Fruit fly (Drosophila melanogaster) whole organism, embryonic: ENCODE measurements around the gene CG2059.
A peak's percentile ranks its signal among the peaks of the same experiment; 100 is the strongest.

Experiments
- CG12155 ChIP-seq: fragments of 200-800 bp; sonication (Bioruptor generic); optimal IDR thresholded peaks from 3 replicates; lab custom pipeline; 2016; ENCODE audit warnings: missing biosample characterization, missing genetic modification characterization
- CG12659 ChIP-seq: fragments of 200-800 bp; sonication (Bioruptor generic); optimal IDR thresholded peaks from 3 replicates; lab custom pipeline; 2017; ENCODE audit warnings: mild to moderate bottlenecking, missing biosample characterization, missing genetic modification reagents, missing genetic modification characterization
- CG1529 ChIP-seq: fragments of 200-800 bp; sonication (Bioruptor generic); optimal IDR thresholded peaks from 3 replicates; lab custom pipeline; 2018; ENCODE audit warnings: missing biosample characterization, missing genetic modification characterization
- CG1602 ChIP-seq: fragments of 200-800 bp; sonication (Bioruptor generic); optimal IDR thresholded peaks from 3 replicates; lab custom pipeline; 2016; ENCODE audit warnings: missing biosample characterization, missing genetic modification characterization
- CG18011 ChIP-seq: fragments of 200-800 bp; sonication (Bioruptor generic); optimal IDR thresholded peaks from 2 replicates; lab custom pipeline; 2017; ENCODE audit warnings: missing biosample characterization, missing genetic modification characterization, mild to moderate bottlenecking, moderate library complexity, missing genotype
- CG18262 ChIP-seq: fragments of 200-800 bp; optimal IDR thresholded peaks from 3 replicates; lab custom pipeline; 2019; ENCODE audit warnings: missing biosample characterization, mild to moderate bottlenecking, missing genetic modification characterization, moderate library complexity
- CG31224 ChIP-seq: fragments of 200-800 bp; sonication (Bioruptor generic); IDR thresholded peaks from 2 replicates; pipeline ENCODE4 v1.3.6; 2022; ENCODE audit warnings: missing biosample characterization, missing genetic modification characterization
- CG32772 ChIP-seq: fragments of 200-800 bp; sonication (Bioruptor generic); IDR thresholded peaks from 2 replicates; pipeline ENCODE4 v1.3.6; 2022; ENCODE audit warnings: missing biosample characterization, missing genetic modification characterization
- CG33213 ChIP-seq: fragments of 200-800 bp; sonication (Bioruptor generic); optimal IDR thresholded peaks from 3 replicates; lab custom pipeline; 2016; ENCODE audit warnings: missing biosample characterization, missing genetic modification characterization
- CG4282 ChIP-seq: fragments of 200-800 bp; sonication (Bioruptor generic); optimal IDR thresholded peaks from 2 replicates; lab custom pipeline; 2016; ENCODE audit warnings: missing biosample characterization, missing genetic modification characterization
- CG4328 ChIP-seq: fragments of 200-800 bp; sonication (Bioruptor generic); optimal IDR thresholded peaks from 3 replicates; lab custom pipeline; 2017; ENCODE audit warnings: missing biosample characterization, missing genetic modification reagents, missing genetic modification characterization
- CG7786 ChIP-seq: fragments of 200-800 bp; sonication (Bioruptor generic); optimal IDR thresholded peaks from 2 replicates; lab custom pipeline; 2016; ENCODE audit warnings: missing biosample characterization, missing genetic modification characterization
- CG8089 ChIP-seq: fragments of 200-800 bp; sonication (Bioruptor generic); optimal IDR thresholded peaks from 3 replicates; lab custom pipeline; 2016; ENCODE audit warnings: missing biosample characterization, missing genetic modification characterization
- CG8388 ChIP-seq: fragments of 200-800 bp; sonication (Bioruptor generic); optimal IDR thresholded peaks from 2 replicates; lab custom pipeline; 2019; ENCODE audit warnings: missing biosample characterization, mild to moderate bottlenecking, missing genetic modification characterization, moderate library complexity
- CG9215 ChIP-seq: fragments of 200-800 bp; sonication (Bioruptor generic); IDR thresholded peaks from 2 replicates; pipeline ENCODE4 v1.3.6; 2022; ENCODE audit warnings: missing biosample characterization, missing genetic modification characterization
- CG9817 ChIP-seq: fragments of 200-800 bp; sonication (Bioruptor generic); optimal IDR thresholded peaks from 2 replicates; lab custom pipeline; 2018; ENCODE audit warnings: missing biosample characterization, mild to moderate bottlenecking, missing genetic modification characterization, moderate library complexity
- CoRest ChIP-seq: fragments of 200-800 bp; sonication (Bioruptor generic); optimal IDR thresholded peaks from 3 replicates; lab custom pipeline; 2018; ENCODE audit warnings: missing biosample characterization, mild to moderate bottlenecking, missing genetic modification characterization, moderate library complexity
- CrebB ChIP-seq: fragments of 200-800 bp; sonication (Bioruptor generic); optimal IDR thresholded peaks from 3 replicates; lab custom pipeline; 2018; ENCODE audit warnings: missing biosample characterization, mild to moderate bottlenecking, missing genetic modification characterization
- Dfd ChIP-seq, 2 experiments: fragments of >200 bp; optimal IDR thresholded peaks; 2 replicates each; lab custom pipeline; 2017; ENCODE audit warnings: missing biosample characterization in 2 of 2, missing genetic modification characterization in 2 of 2
- Dll ChIP-seq: fragments of 200-800 bp; sonication (Bioruptor generic); IDR thresholded peaks from 4 replicates; pipeline ENCODE4 v1.3.6; 2022; ENCODE audit warnings: missing biosample characterization, missing genetic modification characterization; ENCODE audit not compliant: partially characterized antibody
- HLH4C ChIP-seq: fragments of 200-800 bp; sonication (Bioruptor generic); IDR thresholded peaks from 3 replicates; pipeline ENCODE4 v1.3.6; 2022; ENCODE audit warnings: missing biosample characterization, missing genetic modification characterization; ENCODE audit not compliant: partially characterized antibody
- Hr51 ChIP-seq, 2 experiments: fragments of 200-800 bp; sonication (Bioruptor generic); optimal IDR thresholded peaks; 2 replicates in 1 of 2; 3 replicates in 1 of 2; lab custom pipeline; 2016 to 2018; ENCODE audit warnings: missing biosample characterization in 2 of 2, missing genetic modification characterization in 2 of 2, mild to moderate bottlenecking in 1 of 2, moderate library complexity in 1 of 2
- MESR4 ChIP-seq: fragments of 200-800 bp; sonication (Bioruptor generic); optimal IDR thresholded peaks from 2 replicates; lab custom pipeline; 2018; ENCODE audit warnings: missing biosample characterization, mild to moderate bottlenecking, missing genetic modification characterization, moderate library complexity
- Max ChIP-seq: fragments of 200-800 bp; sonication (Bioruptor generic); optimal IDR thresholded peaks from 2 replicates; lab custom pipeline; 2016; ENCODE audit warnings: missing biosample characterization, mild to moderate bottlenecking, missing genetic modification characterization
- NFAT ChIP-seq: fragments of 200-800 bp; sonication (Bioruptor generic); IDR thresholded peaks from 2 replicates; pipeline ENCODE4 v1.3.6; 2022; ENCODE audit warnings: missing biosample characterization, missing genetic modification characterization
- Sox100B ChIP-seq: fragments of 200-800 bp; sonication (Bioruptor generic); optimal IDR thresholded peaks from 3 replicates; lab custom pipeline; 2018; ENCODE audit warnings: missing biosample characterization, mild to moderate bottlenecking, missing genetic modification characterization
- Taf1 ChIP-seq: fragments of 200-800 bp; sonication (Bioruptor generic); IDR thresholded peaks from 2 replicates; pipeline ENCODE4 v1.3.6; 2022; ENCODE audit warnings: missing biosample characterization, missing genetic modification characterization
- az2 ChIP-seq: fragments of 200-800 bp; sonication (Bioruptor generic); optimal IDR thresholded peaks from 3 replicates; lab custom pipeline; 2016; ENCODE audit warnings: missing biosample characterization, missing genetic modification characterization
- bbx ChIP-seq: fragments of 200-800 bp; sonication (Bioruptor generic); IDR thresholded peaks from 2 replicates; pipeline ENCODE4 v1.3.6; 2022; ENCODE audit warnings: missing biosample characterization, missing genetic modification characterization; ENCODE audit not compliant: partially characterized antibody
- bowl ChIP-seq: fragments of 200-800 bp; sonication (Bioruptor generic); IDR thresholded peaks from 2 replicates; pipeline ENCODE4 v1.3.6; 2022; ENCODE audit warnings: missing biosample characterization, missing genetic modification characterization
- cato ChIP-seq: fragments of 200-800 bp; sonication (Bioruptor generic); optimal IDR thresholded peaks from 2 replicates; lab custom pipeline; 2016; ENCODE audit warnings: missing biosample characterization, missing genetic modification characterization, borderline replicate concordance
- cg ChIP-seq: fragments of 200-800 bp; sonication (Bioruptor generic); optimal IDR thresholded peaks from 3 replicates; lab custom pipeline; 2019; ENCODE audit warnings: missing biosample characterization, mild to moderate bottlenecking, missing genetic modification characterization, moderate library complexity
- chinmo ChIP-seq: fragments of 200-800 bp; sonication (Bioruptor generic); IDR thresholded peaks from 4 replicates; pipeline ENCODE4 v1.3.6; 2022; ENCODE audit warnings: missing biosample characterization, missing genetic modification characterization; ENCODE audit not compliant: partially characterized antibody
- dati ChIP-seq: fragments of 200-800 bp; sonication (Bioruptor generic); IDR thresholded peaks from 2 replicates; pipeline ENCODE4 v1.3.6; 2022; ENCODE audit warnings: missing biosample characterization, missing genetic modification characterization
- ems ChIP-seq: fragments of 200-800 bp; sonication (Bioruptor generic); optimal IDR thresholded peaks from 3 replicates; lab custom pipeline; 2016; ENCODE audit warnings: missing biosample characterization, missing genetic modification characterization
- fd96Cb ChIP-seq: fragments of 200-800 bp; sonication (Bioruptor generic); optimal IDR thresholded peaks from 2 replicates; lab custom pipeline; 2018; ENCODE audit warnings: missing biosample characterization, mild to moderate bottlenecking, missing genetic modification characterization, moderate library complexity
- gfzf ChIP-seq: fragments of 200-800 bp; sonication (Bioruptor generic); optimal IDR thresholded peaks from 2 replicates; lab custom pipeline; 2016; ENCODE audit warnings: missing biosample characterization, mild to moderate bottlenecking, missing genetic modification characterization, moderate library complexity
- hb ChIP-seq: fragments of 200-800 bp; sonication (Bioruptor generic); IDR thresholded peaks from 3 replicates; pipeline ENCODE4 v1.3.6; 2022; ENCODE audit warnings: missing biosample characterization, missing genetic modification characterization; ENCODE audit not compliant: partially characterized antibody
- lab ChIP-seq: fragments of 200-800 bp; sonication (Bioruptor generic); optimal IDR thresholded peaks from 3 replicates; lab custom pipeline; 2017; ENCODE audit warnings: missing biosample characterization, missing genetic modification characterization, mild to moderate bottlenecking, moderate library complexity, missing genetic modification reagents
- odd ChIP-seq: fragments of 200-800 bp; sonication (Bioruptor generic); optimal IDR thresholded peaks from 2 replicates; lab custom pipeline; 2017; ENCODE audit warnings: missing biosample characterization, mild to moderate bottlenecking, missing genetic modification characterization
- org-1 ChIP-seq: fragments of 200-800 bp; sonication (Bioruptor generic); optimal IDR thresholded peaks from 2 replicates; lab custom pipeline; 2017; ENCODE audit warnings: missing biosample characterization, missing genetic modification characterization
- p53 ChIP-seq: fragments of 200-800 bp; sonication (Bioruptor generic); optimal IDR thresholded peaks from 2 replicates; lab custom pipeline; 2016; ENCODE audit warnings: missing biosample characterization, missing genetic modification characterization
- pfk ChIP-seq: fragments of 200-800 bp; sonication (Bioruptor generic); optimal IDR thresholded peaks from 2 replicates; lab custom pipeline; 2018; ENCODE audit warnings: missing biosample characterization, mild to moderate bottlenecking, missing genetic modification characterization, moderate library complexity
- pho ChIP-seq: fragments of 200-800 bp; sonication (Bioruptor generic); optimal IDR thresholded peaks from 2 replicates; lab custom pipeline; 2016; ENCODE audit warnings: missing biosample characterization, missing genetic modification characterization
- ranshi ChIP-seq: fragments of 200-800 bp; sonication (Bioruptor generic); IDR thresholded peaks from 2 replicates; pipeline ENCODE4 v1.3.6; 2022; ENCODE audit warnings: missing biosample characterization, missing genetic modification characterization
- seq ChIP-seq: fragments of 200-800 bp; sonication (Bioruptor generic); IDR thresholded peaks from 2 replicates; pipeline ENCODE4 v1.3.6; 2022; ENCODE audit warnings: missing biosample characterization, missing genetic modification characterization
- so ChIP-seq: fragments of 200-800 bp; sonication (Bioruptor generic); IDR thresholded peaks from 3 replicates; pipeline ENCODE4 v1.3.6; 2022; ENCODE audit warnings: missing biosample characterization, missing genetic modification characterization
- trem ChIP-seq: fragments of 200-800 bp; optimal IDR thresholded peaks from 3 replicates; lab custom pipeline; 2019; ENCODE audit warnings: missing biosample characterization, mild to moderate bottlenecking, missing genetic modification characterization, moderate library complexity
- tup ChIP-seq: fragments of 200-800 bp; sonication (Bioruptor generic); optimal IDR thresholded peaks from 2 replicates; lab custom pipeline; 2016; ENCODE audit warnings: missing biosample characterization, mild to moderate bottlenecking, missing genetic modification characterization, moderate library complexity
- twi ChIP-seq: fragments of 200-800 bp; optimal IDR thresholded peaks from 2 replicates; lab custom pipeline; 2019; ENCODE audit warnings: missing biosample characterization, mild to moderate bottlenecking, missing genetic modification characterization, moderate library complexity

CG2059 gene

DNA sequence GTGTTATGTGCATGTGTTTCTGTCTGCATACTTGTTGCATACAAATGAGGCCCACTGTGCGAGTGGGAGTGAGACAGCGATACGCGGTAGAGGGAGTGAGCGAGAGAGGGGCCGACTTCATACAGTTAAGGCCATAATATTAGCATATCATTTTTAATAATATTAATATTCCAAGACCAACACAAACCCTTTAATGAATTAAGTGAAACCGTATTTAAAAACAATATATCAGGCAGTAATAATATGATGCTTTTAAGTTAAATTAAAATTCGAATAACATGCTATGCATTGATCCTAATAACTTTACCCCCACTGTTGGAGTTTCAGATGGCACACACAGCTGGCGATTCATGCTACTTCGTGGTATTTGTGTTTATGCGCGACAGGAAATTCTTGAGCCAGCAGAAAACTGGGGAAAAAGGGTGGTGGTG, 38.7 kb downstream of the CG2059 start (continued):
- TF ChIP-seq Max (peak; percentile 93), hb (GFP tag; lab: Robert Waterston, UW) (no peak), bbx (GFP tag; lab: Robert Waterston, UW) (0 out of 2 replicates have a peak, but pooled peaks have one; percentile 12), Hr51 (GFP tag; optimal IDR thresholded peaks at IDR 0.05; lab: Kevin White, UChicago) (peak; percentile 82 to 98), CG31224 (GFP tag; lab: Robert Waterston, UW) (peak; percentile 81), CG4282 (GFP tag; lab: Kevin White, UChicago) (peak; percentile 57), az2 (peak; percentile 96), org-1 (GFP tag; lab: Kevin White, UChicago) (peak; percentile 94), pfk (GFP tag; lab: Kevin White, UChicago) (peak; percentile 15), ems (GFP tag; lab: Kevin White, UChicago) (peak; percentile 87), lab (GFP tag; lab: Kevin White, UChicago) (peak; percentile 97), CrebB (tag; lab: Kevin White, UChicago) (peak; percentile 95), chinmo (no peak), CG1529 (GFP tag; lab: Kevin White, UChicago) (peak; percentile 95), pho (GFP tag; lab: Kevin White, UChicago) (peak; percentile 78), tup (GFP tag; lab: Kevin White, UChicago) (peak; percentile 72), CG1602 (GFP tag; lab: Kevin White, UChicago) (peak; percentile 95), HLH4C (GFP tag; lab: Robert Waterston, UW) (no peak), trem (peak; percentile 96), fd96Cb (tag; lab: Kevin White, UChicago) (peak; percentile 98), Dfd (GFP tag; optimal IDR thresholded peaks at IDR 0.05; lab: Kevin White, UChicago) (no peak), CG12155 (GFP tag; lab: Kevin White, UChicago) (peak; percentile 88), NFAT (GFP tag; lab: Robert Waterston, UW) (peak; percentile 75; the same call in 1 of the 2 replicates), ranshi (GFP tag; lab: Robert Waterston, UW) (peak; percentile 95), CG18011 (GFP tag; lab: Kevin White, UChicago) (peak; percentile 75), CG18262 (tag; lab: Kevin White, UChicago) (peak; percentile 99), CG12659 (GFP tag; lab: Kevin White, UChicago) (peak; percentile 96), gfzf (GFP tag; lab: Kevin White, UChicago) (no peak), CG9215 (GFP tag; lab: Robert Waterston, UW) (peak; percentile 84), Dll (GFP tag; lab: Robert Waterston, UW) (no peak), so (GFP tag; lab: Robert Waterston, UW) (peak; percentile 96), CG9817 (peak; percentile 92), cg (peak; percentile 82), CG7786 (GFP tag; lab: Kevin White, UChicago) (peak; percentile 68), CG8089 (peak; percentile 64), CG4328 (GFP tag; lab: Kevin White, UChicago) (peak; percentile 91), Sox100B (GFP tag; lab: Kevin White, UChicago) (peak; percentile 96), CG8388 (GFP tag; lab: Kevin White, UChicago) (peak; percentile 98), odd (GFP tag; lab: Kevin White, UChicago) (peak; percentile 95), Taf1 (peak; percentile 87), dati (peak; percentile 72; the same call in 1 of the 2 replicates), CG33213 (GFP tag; lab: Kevin White, UChicago) (peak; percentile 60), CoRest (tag; lab: Kevin White, UChicago) (peak; percentile 97), twi (tag; lab: Kevin White, UChicago) (peak; percentile 96), p53 (GFP tag; lab: Kevin White, UChicago) (peak; percentile 33), MESR4 (peak; percentile 46), CG32772 (peak; percentile 94), seq (GFP tag; lab: Robert Waterston, UW) (peak; percentile 94), bowl (GFP tag; lab: Robert Waterston, UW) (peak; percentile 93), cato (peak; percentile 88)
